Fruit fly (Drosophila melanogaster) whole organism, embryonic: ENCODE data around the gene CG32847.
A peak's percentile ranks its signal among the peaks of the same experiment; 100 is the strongest.

ENCODE experiments used
- CG10543 ChIP-seq: fragments of 200-800 bp; sonication (Bioruptor generic); optimal IDR thresholded peaks from 3 replicates; lab custom pipeline; 2017; ENCODE audit warnings: missing biosample characterization, mild to moderate bottlenecking, missing genetic modification characterization, moderate library complexity
- CG11247 ChIP-seq: fragments of 200-800 bp; sonication (Bioruptor generic); IDR thresholded peaks from 2 replicates; pipeline ENCODE4 v1.3.6; 2022; ENCODE audit warnings: missing biosample characterization, missing genetic modification characterization
- CG11504 ChIP-seq: fragments of 200-800 bp; sonication (Bioruptor generic); optimal IDR thresholded peaks from 3 replicates; lab custom pipeline; 2019; ENCODE audit warnings: missing biosample characterization, mild to moderate bottlenecking, missing genetic modification characterization, moderate library complexity
- CG12104 ChIP-seq: fragments of 200-800 bp; sonication (Bioruptor generic); optimal IDR thresholded peaks from 3 replicates; lab custom pipeline; 2016; ENCODE audit warnings: missing biosample characterization, missing genetic modification characterization
- CG2678 ChIP-seq: fragments of 200-800 bp; sonication (Bioruptor generic); optimal IDR thresholded peaks from 3 replicates; lab custom pipeline; 2019; ENCODE audit warnings: missing biosample characterization, mild to moderate bottlenecking, missing genetic modification characterization, moderate library complexity
- CG2712 ChIP-seq: fragments of 200-800 bp; optimal IDR thresholded peaks from 3 replicates; lab custom pipeline; 2019; ENCODE audit warnings: missing biosample characterization, mild to moderate bottlenecking, missing genetic modification characterization, moderate library complexity
- CG31388 ChIP-seq: fragments of 200-800 bp; sonication (Bioruptor generic); optimal IDR thresholded peaks from 2 replicates; lab custom pipeline; 2016; ENCODE audit warnings: missing biosample characterization, missing genetic modification characterization
- CG6175 ChIP-seq: fragments of 200-800 bp; sonication (Bioruptor generic); IDR thresholded peaks from 3 replicates; pipeline ENCODE4 v1.3.6; 2022; ENCODE audit warnings: missing biosample characterization, missing genetic modification characterization
- CG6791 ChIP-seq: fragments of 200-800 bp; sonication (Bioruptor generic); IDR thresholded peaks from 3 replicates; pipeline ENCODE4 v1.3.6; 2022; ENCODE audit warnings: missing biosample characterization, missing genetic modification characterization; ENCODE audit not compliant: partially characterized antibody
- CG6854 ChIP-seq: fragments of 200-800 bp; sonication (Bioruptor generic); optimal IDR thresholded peaks from 3 replicates; lab custom pipeline; 2017; ENCODE audit warnings: missing biosample characterization, mild to moderate bottlenecking, missing genetic modification characterization
- CG7271 ChIP-seq: fragments of 200-800 bp; sonication (Bioruptor generic); optimal IDR thresholded peaks from 2 replicates; lab custom pipeline; 2018; ENCODE audit warnings: missing biosample characterization, mild to moderate bottlenecking, missing genetic modification characterization, moderate library complexity
- CG7745 ChIP-seq: fragments of 200-800 bp; sonication (Bioruptor generic); optimal IDR thresholded peaks from 2 replicates; lab custom pipeline; 2018; ENCODE audit warnings: missing biosample characterization, mild to moderate bottlenecking, missing genetic modification characterization, moderate library complexity
- CG8478 ChIP-seq: fragments of >200 bp; optimal IDR thresholded peaks from 2 replicates; lab custom pipeline; 2018
- CG9932 ChIP-seq: fragments of 200-800 bp; sonication (Bioruptor generic); IDR thresholded peaks from 2 replicates; pipeline ENCODE4 v1.3.6; 2022; ENCODE audit warnings: missing biosample characterization, missing genetic modification characterization
- Ets65A ChIP-seq: fragments of 200-800 bp; sonication (Bioruptor generic); peaks from one replicate; lab custom pipeline; 2016; ENCODE audit warnings: missing biosample characterization, missing genetic modification characterization
- HLHmδ ChIP-seq: fragments of 200-800 bp; sonication (Bioruptor generic); optimal IDR thresholded peaks from 2 replicates; lab custom pipeline; 2018; ENCODE audit warnings: missing biosample characterization, mild to moderate bottlenecking, missing genetic modification characterization, moderate library complexity
- Hr51 ChIP-seq, 2 experiments: fragments of 200-800 bp; sonication (Bioruptor generic); optimal IDR thresholded peaks; 2 replicates in 1 of 2; 3 replicates in 1 of 2; lab custom pipeline; 2016 to 2018; ENCODE audit warnings: missing biosample characterization in 2 of 2, missing genetic modification characterization in 2 of 2, mild to moderate bottlenecking in 1 of 2, moderate library complexity in 1 of 2
- Med ChIP-seq: fragments of 200-800 bp; sonication (Bioruptor generic); peaks from one replicate; lab custom pipeline; 2016; ENCODE audit warnings: missing biosample characterization, missing genetic modification characterization, mild to moderate bottlenecking, inconsistent platforms, moderate library complexity
- Oli ChIP-seq: fragments of 200-800 bp; sonication (Bioruptor generic); optimal IDR thresholded peaks from 2 replicates; lab custom pipeline; 2018; ENCODE audit warnings: missing biosample characterization, mild to moderate bottlenecking, missing genetic modification characterization, moderate library complexity
- Pdp1 ChIP-seq, 2 experiments: fragments of 200-800 bp; sonication (Bioruptor generic); optimal IDR thresholded peaks; 3 replicates each; lab custom pipeline; 2016; ENCODE audit warnings: missing biosample characterization in 2 of 2, missing genetic modification characterization in 2 of 2, mild to moderate bottlenecking in 1 of 2, moderate library complexity in 1 of 2
- Sin3A ChIP-seq: fragments of >200 bp; optimal IDR thresholded peaks from 2 replicates; lab custom pipeline; 2018
- Sox102F ChIP-seq: fragments of 200-800 bp; sonication (Bioruptor generic); optimal IDR thresholded peaks from 2 replicates; lab custom pipeline; 2018; ENCODE audit warnings: missing biosample characterization, mild to moderate bottlenecking, missing genetic modification characterization, moderate library complexity
- YL-1 ChIP-seq: fragments of 200-800 bp; sonication (Bioruptor generic); optimal IDR thresholded peaks from 3 replicates; lab custom pipeline; 2017; ENCODE audit warnings: missing biosample characterization, mild to moderate bottlenecking, missing genetic modification characterization
- cg ChIP-seq: fragments of 200-800 bp; sonication (Bioruptor generic); optimal IDR thresholded peaks from 3 replicates; lab custom pipeline; 2019; ENCODE audit warnings: missing biosample characterization, mild to moderate bottlenecking, missing genetic modification characterization, moderate library complexity
- chinmo ChIP-seq: fragments of 200-800 bp; sonication (Bioruptor generic); IDR thresholded peaks from 4 replicates; pipeline ENCODE4 v1.3.6; 2022; ENCODE audit warnings: missing biosample characterization, missing genetic modification characterization; ENCODE audit not compliant: partially characterized antibody
- ci ChIP-seq: fragments of 200-800 bp; sonication (Bioruptor generic); IDR thresholded peaks from 3 replicates; pipeline ENCODE4 v1.3.6; 2022; ENCODE audit warnings: missing biosample characterization, missing genetic modification characterization
- crol ChIP-seq: fragments of 200-800 bp; sonication (Bioruptor generic); IDR thresholded peaks from 2 replicates; pipeline ENCODE4 v1.3.6; 2022; ENCODE audit warnings: missing biosample characterization, missing genetic modification characterization
- gcm ChIP-seq: fragments of 200-800 bp; sonication (Bioruptor generic); optimal IDR thresholded peaks from 2 replicates; lab custom pipeline; 2019; ENCODE audit warnings: missing biosample characterization, mild to moderate bottlenecking, missing genetic modification characterization, moderate library complexity
- lab ChIP-seq: fragments of 200-800 bp; sonication (Bioruptor generic); optimal IDR thresholded peaks from 3 replicates; lab custom pipeline; 2017; ENCODE audit warnings: missing biosample characterization, missing genetic modification characterization, mild to moderate bottlenecking, moderate library complexity, missing genetic modification reagents
- lbe ChIP-seq: fragments of 200-800 bp; sonication (Bioruptor generic); optimal IDR thresholded peaks from 2 replicates; lab custom pipeline; 2016; ENCODE audit warnings: missing biosample characterization, mild to moderate bottlenecking, missing genetic modification characterization
- lola ChIP-seq, 3 experiments: fragments of >200 bp in 2 of 3; fragments of 200-800 bp in 1 of 3; sonication (Bioruptor generic) in 1 of 3; optimal IDR thresholded peaks; 2 replicates each; lab custom pipeline; 2017 to 2019; ENCODE audit warnings: missing biosample characterization in 3 of 3, missing genetic modification characterization in 3 of 3, mild to moderate bottlenecking in 1 of 3, moderate library complexity in 1 of 3
- nau ChIP-seq: fragments of 200-800 bp; sonication (Bioruptor generic); optimal IDR thresholded peaks from 3 replicates; lab custom pipeline; 2017; ENCODE audit warnings: missing biosample characterization, mild to moderate bottlenecking, missing genetic modification characterization, missing genetic modification reagents
- nom ChIP-seq: fragments of 200-800 bp; sonication (Bioruptor generic); optimal IDR thresholded peaks from 2 replicates; lab custom pipeline; 2017; ENCODE audit warnings: missing biosample characterization, missing genetic modification characterization, mild to moderate bottlenecking, moderate library complexity, missing genetic modification reagents
- otp ChIP-seq: fragments of 200-800 bp; sonication (Bioruptor generic); IDR thresholded peaks from 3 replicates; pipeline ENCODE4, ENCODE4 v1.3.6; 2022; ENCODE audit warnings: missing biosample characterization, missing genetic modification characterization
- pan ChIP-seq, 4 experiments: fragments of >200 bp in 3 of 4; fragments of 200-800 bp in 1 of 4; sonication (Bioruptor generic) in 1 of 4; optimal IDR thresholded peaks in 3 of 4; IDR thresholded peaks in 1 of 4; 2 replicates each; pipeline versions ENCODE4 v1.3.6 to Lab custom; 2017 to 2022; ENCODE audit warnings: missing biosample characterization in 2 of 4, missing genetic modification characterization in 2 of 4, mixed read lengths in 1 of 4
- pros ChIP-seq: fragments of 200-800 bp; sonication (Bioruptor generic); optimal IDR thresholded peaks from 3 replicates; lab custom pipeline; 2019; ENCODE audit warnings: missing biosample characterization, mild to moderate bottlenecking, missing genetic modification characterization, moderate library complexity
- row ChIP-seq: fragments of 200-800 bp; sonication (Bioruptor generic); IDR thresholded peaks from 3 replicates; pipeline ENCODE4 v1.3.6; 2022; ENCODE audit warnings: missing biosample characterization, missing genetic modification characterization
- scrt ChIP-seq: fragments of 200-800 bp; sonication (Bioruptor generic); optimal IDR thresholded peaks from 2 replicates; lab custom pipeline; 2018; ENCODE audit warnings: missing biosample characterization, mild to moderate bottlenecking, missing genetic modification characterization, moderate library complexity
- sob ChIP-seq: fragments of 200-800 bp; sonication (Bioruptor generic); IDR thresholded peaks from 2 replicates; pipeline ENCODE4 v1.3.6; 2022; ENCODE audit warnings: missing biosample characterization, missing genetic modification characterization
- sqz ChIP-seq: fragments of 200-800 bp; sonication (Bioruptor generic); optimal IDR thresholded peaks from 3 replicates; lab custom pipeline; 2018; ENCODE audit warnings: missing biosample characterization, mild to moderate bottlenecking, missing genetic modification characterization
- sr ChIP-seq: fragments of 200-800 bp; sonication (Bioruptor generic); IDR thresholded peaks from 3 replicates; pipeline ENCODE4 v1.3.6; 2022; ENCODE audit warnings: missing biosample characterization, missing genetic modification characterization
- unpg ChIP-seq: fragments of 200-800 bp; sonication (Bioruptor generic); optimal IDR thresholded peaks from 3 replicates; lab custom pipeline; 2018; ENCODE audit warnings: missing biosample characterization, mild to moderate bottlenecking, missing genetic modification characterization, moderate library complexity
- vvl ChIP-seq: fragments of 200-800 bp; sonication (Bioruptor generic); IDR thresholded peaks from 2 replicates; pipeline ENCODE4 v1.3.6; 2022; ENCODE audit warnings: missing biosample characterization, missing genetic modification characterization
- zen ChIP-seq: fragments of 200-800 bp; sonication (Bioruptor generic); optimal IDR thresholded peaks from 3 replicates; lab custom pipeline; 2018; ENCODE audit warnings: missing biosample characterization, mild to moderate bottlenecking, missing genetic modification characterization, moderate library complexity

The CG32847 gene

DNA sequence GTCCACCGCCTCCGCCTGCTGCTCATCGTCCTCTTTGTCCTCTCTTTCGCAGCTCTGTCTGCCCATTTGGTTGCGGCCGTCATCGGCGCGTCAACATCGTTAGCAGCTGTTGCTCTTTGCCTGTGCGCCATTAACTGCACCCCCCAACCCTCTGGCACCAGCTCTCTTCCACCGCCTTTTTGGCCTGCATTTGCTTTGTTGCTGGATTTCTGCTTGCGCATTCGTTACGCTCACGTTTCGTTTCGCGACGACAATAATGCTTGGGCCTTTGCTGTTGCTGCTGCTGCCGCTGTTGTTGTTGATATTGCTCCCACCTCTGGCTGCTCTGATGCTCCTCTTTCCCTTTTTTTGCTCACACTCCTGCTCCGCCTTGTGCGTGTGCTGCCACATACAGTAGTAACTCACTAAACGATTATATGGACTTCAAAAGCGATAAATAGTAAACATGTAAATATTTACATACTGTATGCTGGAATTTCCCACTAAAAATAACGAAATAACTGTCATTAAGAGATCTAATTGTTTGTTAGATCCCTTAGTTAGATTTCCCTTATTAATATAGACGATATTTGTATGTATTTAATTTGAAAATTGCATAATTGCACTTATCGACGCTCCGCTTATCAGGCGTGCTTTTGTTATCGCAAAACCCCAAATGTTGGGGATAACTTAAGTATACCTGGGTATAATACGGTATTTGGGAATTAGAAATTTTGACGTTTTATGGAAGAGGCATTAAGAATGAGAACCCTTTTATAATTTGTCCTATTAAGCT lies 19.5 kb upstream of the CG32847 start (continued):
- peak; percentile 20 for TF ChIP-seq pros
- 0 out of 2 replicates have a peak, but pooled peaks have one; percentile 14 for TF ChIP-seq CG11247 (GFP tag; lab: Robert Waterston, UW)
- TF ChIP-seq sqz (GFP tag; lab: Kevin White, UChicago): no peak
- TF ChIP-seq lola (GFP tag; optimal IDR thresholded peaks at IDR 0.05; lab: Kevin White, UChicago): no peak
- peak; percentile 46 for TF ChIP-seq CG6854 (GFP tag; lab: Kevin White, UChicago)
- peak in 1 of 2 experiments; percentile 17 for TF ChIP-seq Pdp1 (GFP tag; optimal IDR thresholded peaks at IDR 0.05; lab: Kevin White, UChicago)
- no peak for TF ChIP-seq YL-1
- TF ChIP-seq Ets65A (GFP tag; lab: Kevin White, UChicago): peak; percentile 74
- TF ChIP-seq gcm (GFP tag; lab: Kevin White, UChicago): no peak
- peak; percentile 2 for TF ChIP-seq CG10543 (GFP tag; lab: Kevin White, UChicago)
- TF ChIP-seq otp (GFP tag; lab: Robert Waterston, UW): no peak
- peak; percentile 20 for TF ChIP-seq Sox102F (GFP tag; lab: Kevin White, UChicago)
- peak; percentile 80 for TF ChIP-seq crol (GFP tag; lab: Robert Waterston, UW)
- peak; percentile 54 for TF ChIP-seq Med (GFP tag; lab: Kevin White, UChicago)
- 0 out of 3 replicates have a peak, but pooled peaks have one; percentile 3 for TF ChIP-seq sr (GFP tag; lab: Robert Waterston, UW)
- TF ChIP-seq CG12104 (GFP tag; lab: Kevin White, UChicago): no peak
- peak; percentile 8 for TF ChIP-seq zen (tag; lab: Kevin White, UChicago)
- peak; percentile 5 for TF ChIP-seq CG2712 (tag; lab: Kevin White, UChicago)
- peak; percentile 42 for TF ChIP-seq lbe (GFP tag; lab: Kevin White, UChicago)
- peak; percentile 80 for TF ChIP-seq scrt (GFP tag; lab: Kevin White, UChicago)
- TF ChIP-seq CG7271 (tag; lab: Kevin White, UChicago): no peak
- peak; percentile 23 for TF ChIP-seq CG11504 (tag; lab: Kevin White, UChicago)
- peak; percentile 82 for TF ChIP-seq nau (GFP tag; lab: Kevin White, UChicago)

DNA sequence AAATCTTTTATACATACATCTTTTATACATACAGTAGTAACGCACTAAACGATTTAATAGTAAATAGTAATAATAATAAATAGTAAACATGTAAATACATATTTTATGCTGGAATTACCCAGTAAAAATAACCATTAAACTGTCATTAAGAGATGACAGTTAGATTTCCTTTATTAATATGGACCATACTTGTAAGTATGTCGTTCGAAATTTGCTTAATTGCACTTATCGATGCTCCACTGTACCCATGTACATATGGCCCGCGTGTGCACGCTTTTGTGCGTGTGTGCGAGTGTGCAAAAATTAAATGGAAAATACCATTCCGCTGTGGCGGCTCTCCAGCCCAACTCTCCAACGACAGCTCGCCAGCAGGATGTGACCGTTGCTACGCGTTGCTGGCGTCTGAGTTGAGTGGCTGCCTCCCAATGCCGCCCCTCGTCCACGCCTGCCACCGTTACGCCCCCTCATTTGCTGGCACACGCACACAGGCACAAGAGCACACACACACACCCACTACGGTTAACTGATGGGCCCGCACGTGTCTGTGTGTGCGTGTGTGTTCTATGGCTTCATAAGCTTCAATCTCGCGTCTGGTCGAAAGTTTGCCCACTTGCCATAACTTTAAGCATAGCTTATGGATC lies 18.6 kb upstream of the CG32847 start:
- TF ChIP-seq pan (optimal IDR thresholded peaks at IDR 0.05; lab: Kevin White, UChicago) (no peak), pan (GFP tag; optimal IDR thresholded peaks at IDR 0.05 in 1 of 2, IDR thresholded peaks at IDR 0.05 in 1 of 2) (peak in 1 of 2 experiments; percentile 37), chinmo (GFP tag; lab: Robert Waterston, UW) (0 out of 4 replicates have a peak, but pooled peaks have one; percentile 45), crol (GFP tag; lab: Robert Waterston, UW) (peak; percentile 61), Hr51 (GFP tag; optimal IDR thresholded peaks at IDR 0.05; lab: Kevin White, UChicago) (peak in 1 of 2 experiments; percentile 23), CG6791 (GFP tag; lab: Robert Waterston, UW) (no peak), ci (0 out of 3 replicates have a peak, but pooled peaks have one; percentile 36), nom (GFP tag; lab: Kevin White, UChicago) (peak; percentile 24), CG9932 (GFP tag; lab: Robert Waterston, UW) (peak; percentile 23; the same call in 1 of the 2 replicates), row (GFP tag; lab: Robert Waterston, UW) (peak; percentile 61), CG11504 (tag; lab: Kevin White, UChicago) (peak; percentile 31), CG6175 (GFP tag; lab: Robert Waterston, UW) (0 out of 3 replicates have a peak, but pooled peaks have one; percentile 21), Sin3A (lab: Kevin White, UChicago) (no peak), CG8478 (lab: Kevin White, UChicago) (peak; percentile 44), CG2678 (tag; lab: Kevin White, UChicago) (peak; percentile 24), CG31388 (no peak), vvl (0 out of 2 replicates have a peak, but pooled peaks have one; percentile 15), HLHmδ (GFP tag; lab: Kevin White, UChicago) (peak; percentile 22), Oli (tag; lab: Kevin White, UChicago) (no peak), sob (GFP tag; lab: Robert Waterston, UW) (0 out of 2 replicates have a peak, but pooled peaks have one; percentile 15), CG7745 (tag; lab: Kevin White, UChicago) (no peak), unpg (GFP tag; lab: Kevin White, UChicago) (peak; percentile 20), lab (peak; percentile 11), cg (GFP tag; lab: Kevin White, UChicago) (peak; percentile 63)
